Worm (Caenorhabditis elegans): ENCODE data around the gene srh-36.

Gene srh-36

DNA sequence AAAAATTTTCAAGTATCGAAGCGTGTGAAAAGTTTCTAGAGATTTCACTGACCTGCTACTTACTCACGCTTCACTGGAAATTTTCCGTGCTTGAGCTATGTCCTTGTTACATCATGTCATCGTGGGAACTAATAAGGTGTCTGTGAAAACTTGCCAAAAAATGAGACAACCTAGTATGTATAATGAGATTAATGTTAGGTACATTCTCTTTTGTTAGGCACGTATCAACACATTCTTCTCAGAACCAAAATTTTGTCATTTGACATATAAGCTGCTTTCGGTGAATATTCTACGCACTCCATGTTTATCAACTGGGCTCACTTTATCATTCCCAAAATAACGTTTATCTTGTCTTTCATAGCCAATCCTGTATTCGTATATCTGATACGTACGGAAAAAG lies 47.4 kb downstream of the srh-36 start, which contains the start of gene srj-18:
Gene srj-18, plus strand, starts transcription at position 301 of the 400 bp plus-strand sequence.
- TF ChIP-seq ets-4 (tag; optimal IDR thresholded peaks at IDR 0.05) (no peak), hlh-15 (tag; optimal IDR thresholded peaks at IDR 0.05) (no peak), ceh-48 (tag; optimal IDR thresholded peaks at IDR 0.05) (no peak), pax-1 (tag; optimal IDR thresholded peaks at IDR 0.05) (no peak), lim-6 (tag; optimal IDR thresholded peaks at IDR 0.05) (no peak), elt-4 (tag; optimal IDR thresholded peaks at IDR 0.05) (no peak), ceh-14 (tag; optimal IDR thresholded peaks at IDR 0.05) (no peak), odd-2 (tag; optimal IDR thresholded peaks at IDR 0.05) (no peak), zip-5 (tag; optimal IDR thresholded peaks at IDR 0.05) (no peak), syd-9 (tag; optimal IDR thresholded peaks at IDR 0.05) (no peak), ceh-18 (tag; optimal IDR thresholded peaks at IDR 0.05) (no peak), unc-55 (GFP tag; optimal IDR thresholded peaks at IDR 0.05) (no peak), ceh-24 (tag; optimal IDR thresholded peaks at IDR 0.05) (no peak)

DNA sequence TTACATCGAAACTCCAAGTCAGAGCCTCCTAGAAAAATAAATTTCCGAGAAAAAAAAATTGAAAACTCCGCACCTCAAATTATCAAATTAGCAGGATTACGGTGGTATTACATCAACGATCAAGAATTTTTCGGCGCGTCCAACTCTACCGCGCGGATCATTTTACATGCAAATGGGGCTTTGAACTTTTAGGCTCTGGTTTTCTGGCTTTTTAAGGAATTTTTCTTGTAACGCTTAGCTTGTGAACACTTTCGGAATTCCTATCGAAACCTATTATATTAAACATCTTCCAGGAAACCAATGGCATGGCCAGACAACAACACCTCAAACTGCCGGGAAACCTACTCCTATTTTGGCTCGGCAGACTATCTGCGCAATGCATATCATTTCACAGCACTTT lies 49.9 kb downstream of the srh-36 start, which contains the start of gene srh-56:
Gene srh-56, plus strand, starts transcription at position 301 of the 400 bp plus-strand sequence.
- TF ChIP-seq syd-9 (tag; optimal IDR thresholded peaks at IDR 0.05) = no peak
- TF ChIP-seq pha-2 (tag; optimal IDR thresholded peaks at IDR 0.05) = no peak
- TF ChIP-seq ceh-34 (tag; optimal IDR thresholded peaks at IDR 0.05) = no peak
- TF ChIP-seq ceh-2 (tag; optimal IDR thresholded peaks at IDR 0.05) = no peak
- TF ChIP-seq ceh-48 (tag; optimal IDR thresholded peaks at IDR 0.05) = no peak
- TF ChIP-seq ceh-22 (tag; optimal IDR thresholded peaks at IDR 0.05) = no peak
- no peak for TF ChIP-seq ama-1 (optimal IDR thresholded peaks at IDR 0.05)
- TF ChIP-seq C38D4.7 (GFP tag; optimal IDR thresholded peaks at IDR 0.05) = no peak
- TF ChIP-seq elt-4 (tag; optimal IDR thresholded peaks at IDR 0.05) = no peak

DNA sequence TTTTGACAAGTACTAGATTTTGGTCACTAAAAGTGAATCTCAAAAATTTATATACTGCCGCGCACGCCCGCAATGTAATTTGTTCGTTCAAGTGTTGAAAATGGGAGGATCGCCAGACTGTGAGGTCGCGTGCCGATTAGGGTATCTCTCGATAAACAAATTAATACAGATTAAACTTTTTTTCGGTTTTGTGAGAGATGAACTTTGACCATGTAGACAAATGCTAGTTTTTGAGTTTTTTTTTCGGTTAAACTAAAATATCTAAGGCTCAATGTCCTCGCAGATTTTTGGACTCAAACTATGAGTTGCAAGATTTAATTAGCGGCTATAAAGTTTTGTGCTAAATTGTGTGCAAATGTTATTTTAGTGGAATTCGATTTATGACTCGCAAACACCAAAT lies 51.7 kb downstream of the srh-36 start, which contains the start of gene dhs-15:
Gene dhs-15, minus strand, starts transcription at position 101 of the 400 bp plus-strand sequence.
- TF ChIP-seq ceh-30 (tag; optimal IDR thresholded peaks at IDR 0.05) (no peak), T23F11.4 (GFP tag; optimal IDR thresholded peaks at IDR 0.05) (no peak), ceh-31 (tag; optimal IDR thresholded peaks at IDR 0.05) (no peak), fkh-10 (GFP tag; optimal IDR thresholded peaks at IDR 0.05) (no peak), ceh-22 (tag; optimal IDR thresholded peaks at IDR 0.05) (no peak), sox-4 (tag; optimal IDR thresholded peaks at IDR 0.05) (no peak), pha-4 (tag; optimal IDR thresholded peaks at IDR 0.05) (no peak), fkh-6 (tag; optimal IDR thresholded peaks at IDR 0.05) (no peak), fax-1 (tag; optimal IDR thresholded peaks at IDR 0.05) (no peak), ztf-16 (tag; optimal IDR thresholded peaks at IDR 0.05) (no peak), npax-4 (tag; optimal IDR thresholded peaks at IDR 0.05) (no peak), pha-2 (tag; optimal IDR thresholded peaks at IDR 0.05) (no peak), ttx-3 (tag; optimal IDR thresholded peaks at IDR 0.05) (no peak)
